Comparison of ENCODE assay signal across 4 worm cellular contexts in genomic region chrIII:2647194-2647925, ce11.
TF ChIP-seq lines count a peak whose summit lies in the region.

No protein-coding gene starts in this region.

TF ChIP-seq in whole organism, L2 larva, 48 proteins besides CTCF, POLR2A, EP300 and RAD21:
- TF ChIP-seq nhr-6 (tag; optimal IDR thresholded peaks at IDR 0.05; lab: Kevin White, UChicago), result no peak
- peak; percentile 37 for TF ChIP-seq sma-9 (GFP tag; optimal IDR thresholded peaks at IDR 0.05; lab: Kevin White, UChicago)
- TF ChIP-seq sma-9 (tag; optimal IDR thresholded peaks at IDR 0.05; lab: Kevin White, UChicago), result no peak
- no peak for TF ChIP-seq lsy-2 (tag; optimal IDR thresholded peaks at IDR 0.05; lab: Kevin White, UChicago)
- no peak for TF ChIP-seq aly-2 (tag; optimal IDR thresholded peaks at IDR 0.05; lab: Kevin White, UChicago)
- peak; percentile 84 for TF ChIP-seq fos-1 (tag; optimal IDR thresholded peaks at IDR 0.05; lab: Kevin White, UChicago)
- TF ChIP-seq crh-2 (tag; optimal IDR thresholded peaks at IDR 0.05; lab: Kevin White, UChicago), result peak; percentile 21
- TF ChIP-seq nhr-77 (tag; optimal IDR thresholded peaks at IDR 0.05; lab: Kevin White, UChicago), result no peak
- TF ChIP-seq egl-27 (tag; optimal IDR thresholded peaks at IDR 0.05; lab: Kevin White, UChicago), result no peak
- no peak for TF ChIP-seq ceh-82 (tag; optimal IDR thresholded peaks at IDR 0.05; lab: Kevin White, UChicago)
- TF ChIP-seq ama-1 (optimal IDR thresholded peaks at IDR 0.05; lab: Kevin White, UChicago), result no peak
- TF ChIP-seq lin-39 (tag; optimal IDR thresholded peaks at IDR 0.05; lab: Kevin White, UChicago), result no peak
- no peak for TF ChIP-seq zag-1 (tag; optimal IDR thresholded peaks at IDR 0.05; lab: Kevin White, UChicago)
- TF ChIP-seq C34F6.9 (tag; optimal IDR thresholded peaks at IDR 0.05; lab: Kevin White, UChicago), result no peak

TF ChIP-seq in whole organism, L4 larva, 104 proteins besides CTCF, POLR2A, EP300 and RAD21 (continues in another document):
- TF ChIP-seq nhr-102 (tag; optimal IDR thresholded peaks at IDR 0.05; lab: Kevin White, UChicago) (no peak), unc-62 (GFP tag; optimal IDR thresholded peaks at IDR 0.05 in 1 of 2; lab: Kevin White, UChicago) (no peak), unc-62 (tag; optimal IDR thresholded peaks at IDR 0.05; lab: Kevin White, UChicago) (no peak), duxl-1 (tag; optimal IDR thresholded peaks at IDR 0.05; lab: Kevin White, UChicago; ENCODE audit: poor library complexity) (no peak), ceh-82 (tag; optimal IDR thresholded peaks at IDR 0.05; lab: Kevin White, UChicago) (no peak), mdl-1 (tag; optimal IDR thresholded peaks at IDR 0.05; lab: Kevin White, UChicago) (peak in 1 of 2 experiments; percentile 19), egl-27 (tag; optimal IDR thresholded peaks at IDR 0.05; lab: Kevin White, UChicago) (no peak), daf-19 (GFP tag; conservative IDR thresholded peaks at IDR 0.05; lab: Robert Waterston, UW) (no peak), unc-130 (GFP tag; optimal IDR thresholded peaks at IDR 0.05; lab: Kevin White, UChicago) (no peak), pha-4 (GFP tag; IDR thresholded peaks at IDR 0.05; lab: Robert Waterston, UW) (no peak), pha-4 (tag; optimal IDR thresholded peaks at IDR 0.05; lab: Kevin White, UChicago) (no peak), jun-1 (tag; optimal IDR thresholded peaks at IDR 0.05; lab: Kevin White, UChicago) (no peak), pqm-1 (tag; optimal IDR thresholded peaks at IDR 0.05; lab: Kevin White, UChicago) (peak; percentile 82), F26F4.8 (GFP tag; conservative IDR thresholded peaks at IDR 0.05; lab: Robert Waterston, UW) (no peak), snpc-1.2 (GFP tag; IDR thresholded peaks at IDR 0.05; lab: Robert Waterston, UW) (no peak), aha-1 (tag; lab: Kevin White, UChicago) (peak; percentile 52), ctbp-1 (GFP tag; IDR thresholded peaks at IDR 0.05; lab: Robert Waterston, UW) (no peak), lin-38 (GFP tag; IDR thresholded peaks at IDR 0.05; lab: Robert Waterston, UW) (no peak), T20F7.1 (GFP tag; optimal IDR thresholded peaks at IDR 0.05; lab: Kevin White, UChicago) (no peak), nhr-76 (tag; optimal IDR thresholded peaks at IDR 0.05; lab: Kevin White, UChicago) (no peak), lir-3 (tag; optimal IDR thresholded peaks at IDR 0.05; lab: Kevin White, UChicago) (no peak), ceh-20 (GFP tag; IDR thresholded peaks at IDR 0.05; lab: Robert Waterston, UW) (no peak), nhr-25 (tag; optimal IDR thresholded peaks at IDR 0.05; lab: Kevin White, UChicago; ENCODE audit: borderline replicate concordance, insufficient read depth) (no peak), Y75B8A.6 (GFP tag; IDR thresholded peaks at IDR 0.05; lab: Robert Waterston, UW) (no peak), rbr-2 (tag; optimal IDR thresholded peaks at IDR 0.05; lab: Kevin White, UChicago) (no peak), mxl-3 (GFP tag; optimal IDR thresholded peaks at IDR 0.05; lab: Kevin White, UChicago) (peak; percentile 56), nhr-48 (tag; optimal IDR thresholded peaks at IDR 0.05; lab: Kevin White, UChicago) (no peak), mep-1 (tag; optimal IDR thresholded peaks at IDR 0.05; lab: Kevin White, UChicago) (no peak)

TF ChIP-seq in whole organism, late embryonic, 69 proteins besides CTCF, POLR2A, EP300 and RAD21:
- TF ChIP-seq dve-1 (tag; optimal IDR thresholded peaks at IDR 0.05; lab: Kevin White, UChicago) (peak; percentile 52), C08G9.2 (tag; optimal IDR thresholded peaks at IDR 0.05; lab: Kevin White, UChicago) (no peak)

TF ChIP-seq in whole organism, mixed stage, embryonic, 35 proteins besides CTCF, POLR2A, EP300 and RAD21:
- TF ChIP-seq sptf-1 (tag; optimal IDR thresholded peaks at IDR 0.05; lab: Kevin White, UChicago), result no peak
- peak; percentile 73 for TF ChIP-seq ham-2 (GFP tag; optimal IDR thresholded peaks at IDR 0.05; lab: Kevin White, UChicago)
